Fruit fly (Drosophila melanogaster): Measurements from ENCODE around the gene fabp.

The fabp gene

dm6 chr3R:11615415-11616104, 48.7 kb upstream of the fabp start:
- TF ChIP-seq ewg (GFP tag; optimal IDR thresholded peaks at IDR 0.05): no peak
- TF ChIP-seq ham (GFP tag; IDR thresholded peaks at IDR 0.05): no peak
- TF ChIP-seq sens (GFP tag): no peak
- no peak for TF ChIP-seq Doc2 (GFP tag; IDR thresholded peaks at IDR 0.05)
- no peak for TF ChIP-seq wek (GFP tag; optimal IDR thresholded peaks at IDR 0.05)
- no peak for TF ChIP-seq Fer2 (tag; optimal IDR thresholded peaks at IDR 0.05)
- no peak for TF ChIP-seq ERR (GFP tag; optimal IDR thresholded peaks at IDR 0.05)
- TF ChIP-seq Opbp (GFP tag; IDR thresholded peaks at IDR 0.05; ENCODE audit: partially characterized antibody): 0 out of 3 replicates have a peak, but pooled peaks have one; percentile 28
- no peak for TF ChIP-seq insv (GFP tag; optimal IDR thresholded peaks at IDR 0.05)
- peak in 1 of 2 experiments; percentile 46 for TF ChIP-seq tll (GFP tag; optimal IDR thresholded peaks at IDR 0.05)
- peak; percentile 91 for TF ChIP-seq nerfin-1 (tag; optimal IDR thresholded peaks at IDR 0.05)
- TF ChIP-seq dmrt11E (tag; optimal IDR thresholded peaks at IDR 0.05): no peak
- TF ChIP-seq Kr (GFP tag; optimal IDR thresholded peaks at IDR 0.05): peak; percentile 14
- TF ChIP-seq Hmx (GFP tag; optimal IDR thresholded peaks at IDR 0.05): no peak
- no peak for TF ChIP-seq CG18011 (GFP tag; optimal IDR thresholded peaks at IDR 0.05)
- TF ChIP-seq dati (GFP tag; IDR thresholded peaks at IDR 0.05): no peak
- peak; percentile 69 for TF ChIP-seq pros (GFP tag; optimal IDR thresholded peaks at IDR 0.05)
- no peak for TF ChIP-seq Optix (GFP tag; IDR thresholded peaks at IDR 0.05)
- TF ChIP-seq Awh (GFP tag; IDR thresholded peaks at IDR 0.05): 0 out of 2 replicates have a peak, but pooled peaks have one; percentile 16
- peak; percentile 1 for TF ChIP-seq CG8478 (optimal IDR thresholded peaks at IDR 0.05)
- TF ChIP-seq vfl (GFP tag; optimal IDR thresholded peaks at IDR 0.05): no peak

DNA sequence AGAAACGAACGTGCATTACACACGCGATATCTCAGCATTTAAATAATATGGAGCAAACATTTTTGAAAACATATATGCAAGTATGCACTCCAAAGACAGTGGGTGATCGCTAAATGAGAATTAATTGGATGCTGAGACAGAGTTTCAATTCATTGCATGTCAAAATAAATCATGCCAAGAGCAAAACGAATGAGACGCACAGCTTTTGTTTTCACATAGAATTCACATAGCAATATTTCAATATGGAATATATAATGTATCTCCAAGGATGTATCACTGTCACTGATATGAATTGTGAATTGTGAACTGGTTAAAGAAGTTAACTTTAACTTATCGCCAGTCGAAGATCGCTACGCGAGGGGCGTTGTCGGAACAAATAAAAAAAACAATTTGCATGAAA, 47.7 kb upstream of the fabp start:
- no peak for TF ChIP-seq CG30431 (GFP tag; optimal IDR thresholded peaks at IDR 0.05)
- TF ChIP-seq lbe (GFP tag; optimal IDR thresholded peaks at IDR 0.05): peak; percentile 26
- peak; percentile 54; the same call in 1 of the 2 replicates for TF ChIP-seq Drgx (GFP tag; IDR thresholded peaks at IDR 0.05)

DNA sequence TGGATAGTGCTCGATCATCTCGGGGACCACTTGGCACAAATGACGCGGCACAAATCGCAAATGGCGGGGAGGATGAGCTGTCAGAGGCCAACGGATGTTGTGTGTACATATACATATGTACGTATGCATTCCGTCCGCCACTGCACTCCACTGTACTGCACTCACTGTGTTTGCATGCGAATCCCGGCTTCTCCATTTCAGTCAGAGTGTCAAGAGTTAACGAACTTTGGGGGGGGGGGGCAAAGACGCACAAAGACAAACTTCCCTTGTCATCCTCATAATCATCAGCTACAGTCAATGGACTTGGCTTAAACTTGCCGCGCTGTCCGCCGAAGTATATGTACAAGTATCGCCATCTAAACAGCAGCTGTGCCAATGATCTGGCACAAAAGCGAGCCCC, 47.3 kb upstream of the fabp start:
- TF ChIP-seq slou (GFP tag; optimal IDR thresholded peaks at IDR 0.05): no peak
- no peak for TF ChIP-seq CG11723 (GFP tag; optimal IDR thresholded peaks at IDR 0.05)
- TF ChIP-seq Spps (tag; optimal IDR thresholded peaks at IDR 0.05): no peak
- 0 out of 2 replicates have a peak, but pooled peaks have one; percentile 15 for TF ChIP-seq crol (GFP tag; IDR thresholded peaks at IDR 0.05)
- peak; percentile 25 for TF ChIP-seq sens (GFP tag)
- TF ChIP-seq CG15514 (GFP tag; optimal IDR thresholded peaks at IDR 0.05): no peak
- TF ChIP-seq Lim3 (GFP tag; IDR thresholded peaks at IDR 0.05): no peak
- 0 out of 3 replicates have a peak, but pooled peaks have one; percentile 6 for TF ChIP-seq ase (GFP tag; IDR thresholded peaks at IDR 0.05)
- TF ChIP-seq CG33557 (GFP tag; optimal IDR thresholded peaks at IDR 0.05): no peak
- no peak for TF ChIP-seq CG7987 (GFP tag; optimal IDR thresholded peaks at IDR 0.05)

- TF ChIP-seq fd96Cb (tag; optimal IDR thresholded peaks at IDR 0.05) (peak; percentile 38), cato (GFP tag; optimal IDR thresholded peaks at IDR 0.05; ENCODE audit: borderline replicate concordance) (peak; percentile 52), ewg (GFP tag; optimal IDR thresholded peaks at IDR 0.05) (peak; percentile 5), grau (tag; optimal IDR thresholded peaks at IDR 0.05) (peak; percentile 64), CG12236 (GFP tag; optimal IDR thresholded peaks at IDR 0.05) (no peak), phol (tag; optimal IDR thresholded peaks at IDR 0.05) (peak; percentile 61), PHDP (tag; optimal IDR thresholded peaks at IDR 0.05) (peak; percentile 60), toy (GFP tag; IDR thresholded peaks at IDR 0.05) (no peak), bigmax (GFP tag; optimal IDR thresholded peaks at IDR 0.05) (no peak), Ets97D (GFP tag; optimal IDR thresholded peaks at IDR 0.05) (peak; percentile 50), CG9727 (GFP tag; optimal IDR thresholded peaks at IDR 0.05) (peak; percentile 44), Dip3 (GFP tag; optimal IDR thresholded peaks at IDR 0.05) (peak; percentile 23), CG10366 (GFP tag; IDR thresholded peaks at IDR 0.05) (peak; percentile 66)
Observed at dm6 chr3R:11613252-11614036, 46.6 kb upstream of the fabp start.
